Worm (Caenorhabditis elegans): Measurements from ENCODE around the gene math-40.

Gene math-40

DNA sequence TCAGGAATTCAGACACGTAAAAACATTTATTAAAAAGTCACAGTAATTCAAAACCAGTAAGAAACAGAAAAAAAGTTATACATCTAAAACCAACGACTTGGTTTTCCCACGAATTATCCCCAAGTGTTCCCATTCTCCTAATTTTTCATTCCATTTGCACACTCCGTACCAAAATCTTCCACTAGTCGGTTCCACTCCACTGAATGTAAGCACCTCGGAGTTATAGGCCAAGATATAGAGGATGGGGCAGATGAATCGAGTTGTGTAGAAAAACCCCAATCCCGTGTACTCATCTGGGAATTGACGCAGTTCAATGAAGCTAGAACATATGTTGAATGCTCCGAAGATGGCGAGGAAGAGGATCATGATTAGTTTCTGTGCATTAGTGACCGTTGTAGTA is 43.2 kb upstream of the math-40 start:
- TF ChIP-seq unc-62 (GFP tag; optimal IDR thresholded peaks at IDR 0.05 in 1 of 2) (peak in 1 of 2 experiments; percentile 97), unc-62 (tag; optimal IDR thresholded peaks at IDR 0.05) (no peak), dmd-9 (GFP tag; IDR thresholded peaks at IDR 0.05) (no peak), sdz-12 (GFP tag; optimal IDR thresholded peaks at IDR 0.05) (no peak)

DNA sequence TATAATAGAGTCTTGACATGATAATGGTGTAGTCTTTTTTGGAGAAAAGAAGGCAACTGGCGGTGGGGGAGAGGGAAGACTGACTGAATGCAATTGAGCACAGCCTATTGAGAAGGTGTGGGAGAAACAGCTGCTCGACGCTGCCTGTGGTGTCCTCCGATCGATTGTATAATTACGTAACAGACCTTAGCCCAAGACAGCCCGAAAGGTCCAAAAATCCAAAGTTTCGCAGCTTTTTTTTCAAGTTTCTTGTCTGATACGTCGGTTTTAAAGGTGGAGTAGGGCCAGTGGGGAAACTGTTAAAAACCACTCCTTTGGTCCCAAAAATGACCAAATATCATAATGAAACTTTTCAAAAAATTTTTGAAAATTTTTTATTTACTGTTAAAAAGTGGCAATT is 42.3 kb upstream of the math-40 start, which contains the start of the genes C08F1.6 and fbxb-13:
Gene C08F1.6, minus strand, starts transcription at position 101 of the 400 bp plus-strand sequence.
Gene fbxb-13, plus strand, starts transcription at position 191 of the 400 bp plus-strand sequence.
- TF ChIP-seq attf-4 (tag; optimal IDR thresholded peaks at IDR 0.05) (no peak), tra-1 (GFP tag; IDR thresholded peaks at IDR 0.05) (no peak), nhr-111 (GFP tag; optimal IDR thresholded peaks at IDR 0.05) (no peak), egl-43 (GFP tag; IDR thresholded peaks at IDR 0.05) (no peak), set-16 (GFP tag; IDR thresholded peaks at IDR 0.05) (no peak), unc-62 (GFP tag; optimal IDR thresholded peaks at IDR 0.05 in 1 of 2) (no peak), unc-62 (tag; optimal IDR thresholded peaks at IDR 0.05) (no peak), daf-16 (GFP tag; optimal IDR thresholded peaks at IDR 0.05) (no peak), daf-16 (tag; optimal IDR thresholded peaks at IDR 0.05) (no peak), zag-1 (tag; optimal IDR thresholded peaks at IDR 0.05) (no peak), mep-1 (tag; optimal IDR thresholded peaks at IDR 0.05) (no peak), fos-1 (tag; optimal IDR thresholded peaks at IDR 0.05) (no peak)

DNA sequence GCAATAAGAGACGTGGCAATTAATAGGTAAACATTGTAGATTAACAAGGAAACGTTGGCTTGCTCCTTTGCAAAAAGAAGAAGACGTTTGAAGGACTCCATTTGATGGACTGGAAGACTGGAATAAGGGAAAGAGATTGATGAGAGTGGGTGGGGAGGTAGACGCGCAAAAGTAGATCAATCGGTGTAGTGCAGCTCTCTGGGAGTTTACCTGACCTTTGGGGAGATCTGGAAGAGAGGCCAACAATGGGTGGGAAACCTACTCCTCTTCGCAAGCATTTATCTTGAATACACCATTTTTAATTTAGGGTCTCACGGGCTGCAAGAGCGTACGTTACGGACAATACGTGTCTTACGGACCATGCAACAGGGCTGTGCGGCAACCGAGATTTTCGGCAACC is 24.1 kb upstream of the math-40 start, which contains the start of gene C08F1.12:
Gene C08F1.12, minus strand, starts transcription at position 101 of the 400 bp plus-strand sequence.
- TF ChIP-seq R02D3.7 (tag; optimal IDR thresholded peaks at IDR 0.05) (no peak), mes-2 (tag; optimal IDR thresholded peaks at IDR 0.05; ENCODE audit: poor library complexity, severe bottlenecking) (no peak), sdz-12 (GFP tag; optimal IDR thresholded peaks at IDR 0.05) (no peak), ZK337.2 (GFP tag; IDR thresholded peaks at IDR 0.05) (no peak), zip-2 (tag; optimal IDR thresholded peaks at IDR 0.05) (no peak), unc-130 (GFP tag; optimal IDR thresholded peaks at IDR 0.05) (no peak), zfp-2 (tag; optimal IDR thresholded peaks at IDR 0.05) (no peak), pha-4 (GFP tag; IDR thresholded peaks at IDR 0.05) (no peak), pha-4 (tag; optimal IDR thresholded peaks at IDR 0.05) (no peak), spr-3 (GFP tag; optimal IDR thresholded peaks at IDR 0.05) (no peak), ceh-44 (GFP tag; IDR thresholded peaks at IDR 0.05) (no peak), nhr-111 (GFP tag; optimal IDR thresholded peaks at IDR 0.05) (no peak), snpc-1.2 (GFP tag; IDR thresholded peaks at IDR 0.05) (no peak), zag-1 (tag; optimal IDR thresholded peaks at IDR 0.05) (no peak)

DNA sequence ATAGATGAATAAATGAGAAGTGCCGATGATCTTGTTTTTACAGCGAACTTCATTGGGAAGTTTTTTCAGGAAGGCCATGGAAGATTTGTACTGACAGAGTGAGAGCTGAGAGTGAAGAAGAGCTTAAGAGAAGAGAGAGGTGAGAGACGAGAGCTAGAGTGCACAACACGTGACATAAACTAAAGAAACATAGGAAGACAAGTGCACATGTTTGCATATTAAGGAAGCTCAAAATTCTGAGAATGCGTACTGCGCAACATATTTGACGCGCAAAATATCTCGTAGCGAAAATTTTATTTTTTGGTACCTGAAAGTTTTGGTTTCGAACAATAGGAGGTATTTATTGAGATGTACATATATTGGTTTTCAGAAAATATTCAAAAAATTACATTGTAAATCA is 22.2 kb upstream of the math-40 start, which contains the start of gene C08F1.8:
Gene C08F1.8, minus strand, starts transcription at position 101 of the 400 bp plus-strand sequence.
- no peak for TF ChIP-seq mes-2 (tag; optimal IDR thresholded peaks at IDR 0.05; ENCODE audit: poor library complexity, severe bottlenecking)
- TF ChIP-seq nhr-10 (tag; optimal IDR thresholded peaks at IDR 0.05), result no peak
- TF ChIP-seq ceh-62 (tag; optimal IDR thresholded peaks at IDR 0.05), result no peak
- no peak for TF ChIP-seq rbr-2 (tag; optimal IDR thresholded peaks at IDR 0.05)
- no peak for TF ChIP-seq lir-3 (tag; optimal IDR thresholded peaks at IDR 0.05)
- TF ChIP-seq lin-29 (GFP tag; IDR thresholded peaks at IDR 0.05), result no peak
- TF ChIP-seq gei-8 (GFP tag; optimal IDR thresholded peaks at IDR 0.05), result no peak
- no peak for TF ChIP-seq mxl-3 (GFP tag; optimal IDR thresholded peaks at IDR 0.05)
- TF ChIP-seq lin-13 (GFP tag; optimal IDR thresholded peaks at IDR 0.05), result no peak
- no peak for TF ChIP-seq ZK546.5 (tag; optimal IDR thresholded peaks at IDR 0.05)
- no peak for TF ChIP-seq R02D3.7 (tag; optimal IDR thresholded peaks at IDR 0.05)
- TF ChIP-seq fkh-10 (GFP tag; optimal IDR thresholded peaks at IDR 0.05), result no peak
- TF ChIP-seq jun-1 (tag; optimal IDR thresholded peaks at IDR 0.05), result no peak
- TF ChIP-seq Y5F2A.4 (GFP tag; optimal IDR thresholded peaks at IDR 0.05), result no peak
- TF ChIP-seq fos-1 (tag; optimal IDR thresholded peaks at IDR 0.05), result no peak
- no peak for TF ChIP-seq nhr-41 (GFP tag; IDR thresholded peaks at IDR 0.05)
- no peak for TF ChIP-seq hlh-11 (tag; optimal IDR thresholded peaks at IDR 0.05)
